Fruit fly (Drosophila melanogaster): ENCODE results near the gene Hsp67Bc.
A peak's percentile ranks its signal among the peaks of the same experiment; 100 is the strongest.

Gene Hsp67Bc

DNA sequence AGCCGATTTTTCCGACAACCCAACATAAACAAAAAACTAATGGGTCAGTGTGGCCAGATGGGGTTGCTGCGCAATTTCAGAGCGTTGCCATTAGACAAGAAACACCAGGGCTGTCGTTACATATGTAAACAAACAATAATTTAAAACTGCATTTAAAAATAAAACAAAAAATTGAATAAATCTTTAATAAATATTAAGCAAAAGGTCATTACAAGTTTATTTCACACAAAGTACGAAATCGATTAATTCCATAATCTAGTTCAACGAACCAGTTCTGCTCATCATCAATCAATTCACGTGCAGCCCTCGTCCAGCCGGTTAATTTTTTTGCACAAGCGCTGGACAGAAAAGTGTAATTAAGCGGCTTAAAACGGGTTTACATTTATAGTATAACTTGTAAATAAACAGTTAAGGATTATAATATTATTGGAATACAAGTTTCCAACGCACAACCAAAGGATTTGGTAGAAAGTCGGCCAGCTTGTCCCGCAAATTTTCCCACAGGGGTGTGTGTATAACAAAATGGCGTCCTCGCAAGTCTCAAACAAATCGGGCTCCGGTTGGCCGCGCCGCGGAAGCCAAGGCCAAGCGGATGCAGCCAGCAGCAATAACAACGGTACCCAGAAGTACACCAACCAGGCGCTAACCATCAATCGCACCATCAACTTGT, 38.6 kb upstream of the Hsp67Bc start, which contains the start of the genes CG4022 and Cpsf5 (continued):
- 0 out of 3 replicates have a peak, but pooled peaks have one; percentile 17 for TF ChIP-seq sr (GFP tag; IDR thresholded peaks at IDR 0.05)
- no peak for TF ChIP-seq Hey (tag; optimal IDR thresholded peaks at IDR 0.05)
- TF ChIP-seq CG16815 (GFP tag; optimal IDR thresholded peaks at IDR 0.05): peak; percentile 70
- TF ChIP-seq CG1792 (GFP tag; optimal IDR thresholded peaks at IDR 0.05): peak; percentile 55
- TF ChIP-seq NfI (GFP tag; optimal IDR thresholded peaks at IDR 0.05): peak; percentile 87
- peak; percentile 26; the same call in 1 of the 3 replicates for TF ChIP-seq CG2199 (GFP tag; IDR thresholded peaks at IDR 0.05)
- TF ChIP-seq CG15696 (tag; optimal IDR thresholded peaks at IDR 0.05): peak; percentile 85
- TF ChIP-seq ac (GFP tag; optimal IDR thresholded peaks at IDR 0.05): peak; percentile 20
- peak; percentile 52 for TF ChIP-seq Asciz (GFP tag; optimal IDR thresholded peaks at IDR 0.05)
- TF ChIP-seq CG42726 (GFP tag; IDR thresholded peaks at IDR 0.05; ENCODE audit: partially characterized antibody): no peak
- TF ChIP-seq CG2889 (GFP tag; IDR thresholded peaks at IDR 0.05): peak; percentile 77
- peak in 1 of 2 experiments; percentile 87 for TF ChIP-seq bsh (GFP tag; optimal IDR thresholded peaks at IDR 0.05)
- peak; percentile 66; the same call in 1 of the 2 replicates for TF ChIP-seq CG8765 (GFP tag; IDR thresholded peaks at IDR 0.05)
- TF ChIP-seq dysf (GFP tag; IDR thresholded peaks at IDR 0.05): peak; percentile 84
- peak; percentile 65 for TF ChIP-seq CG5245 (GFP tag; optimal IDR thresholded peaks at IDR 0.05)
- no peak for TF ChIP-seq CG2129 (GFP tag; IDR thresholded peaks at IDR 0.05; ENCODE audit: partially characterized antibody)
- TF ChIP-seq NFAT (GFP tag; IDR thresholded peaks at IDR 0.05): peak; percentile 72
- TF ChIP-seq CG17802 (tag; optimal IDR thresholded peaks at IDR 0.05): peak; percentile 42
- peak; percentile 66 to 85 for TF ChIP-seq dpn (GFP tag; optimal IDR thresholded peaks at IDR 0.05)
- TF ChIP-seq wek (GFP tag; optimal IDR thresholded peaks at IDR 0.05): no peak
- peak; percentile 62; the same call in 1 of the 2 replicates for TF ChIP-seq Awh (GFP tag; IDR thresholded peaks at IDR 0.05)
- peak; percentile 88 for TF ChIP-seq CG18599 (GFP tag; optimal IDR thresholded peaks at IDR 0.05)
- peak; percentile 50 for TF ChIP-seq CG9609 (GFP tag; optimal IDR thresholded peaks at IDR 0.05)
- TF ChIP-seq CG14667 (GFP tag; IDR thresholded peaks at IDR 0.05): peak; percentile 68
- peak; percentile 83 for TF ChIP-seq CG2116 (GFP tag; optimal IDR thresholded peaks at IDR 0.05)
- peak; percentile 74 for TF ChIP-seq seq (GFP tag; IDR thresholded peaks at IDR 0.05)
- no peak for TF ChIP-seq CG7987 (GFP tag; optimal IDR thresholded peaks at IDR 0.05)
- peak; percentile 81 for TF ChIP-seq tin (GFP tag; optimal IDR thresholded peaks at IDR 0.05)
- peak; percentile 86 for TF ChIP-seq Abd-B (GFP tag; optimal IDR thresholded peaks at IDR 0.05)
- peak; percentile 91 for TF ChIP-seq nmo (GFP tag; optimal IDR thresholded peaks at IDR 0.05)
- no peak for TF ChIP-seq MTF-1 (GFP tag; optimal IDR thresholded peaks at IDR 0.05; ENCODE audit: borderline replicate concordance)
- TF ChIP-seq Atf6 (GFP tag; IDR thresholded peaks at IDR 0.05): peak; percentile 85
- peak; percentile 68 for TF ChIP-seq Taf1 (GFP tag; IDR thresholded peaks at IDR 0.05)
- TF ChIP-seq Nf-YC (tag; optimal IDR thresholded peaks at IDR 0.05): peak; percentile 79
- TF ChIP-seq CG31365 (tag; optimal IDR thresholded peaks at IDR 0.05): peak; percentile 13
- peak in 1 of 2 experiments; percentile 36 for TF ChIP-seq Eip74EF (GFP tag; optimal IDR thresholded peaks at IDR 0.05)
- peak; percentile 41; the same call in 1 of the 2 replicates for TF ChIP-seq Scr (GFP tag; IDR thresholded peaks at IDR 0.05; ENCODE audit: partially characterized antibody)
- no peak for TF ChIP-seq fu2 (GFP tag; optimal IDR thresholded peaks at IDR 0.05)
- TF ChIP-seq tna (GFP tag; IDR thresholded peaks at IDR 0.05; ENCODE audit: partially characterized antibody): no peak
- peak; percentile 63 for TF ChIP-seq CG17568 (GFP tag; optimal IDR thresholded peaks at IDR 0.05)
- TF ChIP-seq aop (GFP tag; IDR thresholded peaks at IDR 0.05): no peak
- TF ChIP-seq CG17186 (GFP tag; optimal IDR thresholded peaks at IDR 0.05): peak; percentile 90
- TF ChIP-seq luna (GFP tag; optimal IDR thresholded peaks at IDR 0.05): no peak
- peak; percentile 41; the same call in 1 of the 3 replicates for TF ChIP-seq HLH4C (GFP tag; IDR thresholded peaks at IDR 0.05; ENCODE audit: partially characterized antibody)
- TF ChIP-seq CG10462 (GFP tag; optimal IDR thresholded peaks at IDR 0.05): peak; percentile 67
- peak; percentile 60 for TF ChIP-seq CG13624 (GFP tag; optimal IDR thresholded peaks at IDR 0.05)
- peak; percentile 75 for TF ChIP-seq HLH54F (GFP tag; optimal IDR thresholded peaks at IDR 0.05)
- TF ChIP-seq CG4617 (GFP tag; optimal IDR thresholded peaks at IDR 0.05; ENCODE audit: borderline replicate concordance): peak; percentile 85

All from whole organism, embryonic.